Fruit fly (Drosophila melanogaster): Measurements from ENCODE around the gene Pli.

The Pli gene

dm6 chr3R:23878318-23878799, 11.5 kb downstream of the Pli start:
- TF ChIP-seq bsh (GFP tag; optimal IDR thresholded peaks at IDR 0.05), result peak in 1 of 2 experiments; percentile 14
- TF ChIP-seq pzg (GFP tag; optimal IDR thresholded peaks at IDR 0.05), result no peak

DNA sequence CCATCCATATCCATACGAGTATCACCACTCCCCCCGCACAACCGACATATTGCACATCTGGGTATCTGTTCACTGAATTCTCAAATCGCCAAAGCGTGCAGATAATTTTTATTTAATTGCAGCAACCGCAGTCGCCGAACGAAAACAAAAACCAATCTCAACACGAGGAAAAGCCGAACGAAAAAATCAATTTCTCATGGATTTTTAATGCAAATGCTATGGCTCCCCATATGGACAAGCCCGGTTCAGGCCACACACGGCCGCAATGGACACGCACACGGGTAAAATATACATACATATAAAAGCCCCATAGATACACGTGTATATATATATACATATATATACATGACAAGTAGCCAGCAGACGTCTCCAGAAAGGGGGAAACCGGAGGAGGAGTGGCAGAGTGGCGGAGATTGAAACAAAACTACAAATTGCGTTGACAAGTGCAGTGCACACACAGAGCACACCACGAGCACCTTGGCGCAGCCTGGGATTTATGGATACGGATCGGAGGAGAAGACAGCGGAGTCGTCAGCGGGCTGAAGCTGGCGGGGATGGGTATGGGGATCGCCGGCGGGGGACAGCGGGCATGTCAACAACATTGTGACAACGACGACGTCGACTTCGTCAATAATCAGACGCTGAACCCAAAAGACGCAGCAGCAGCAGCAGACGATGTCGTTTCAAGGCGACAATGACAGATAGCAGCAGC, 12.1 kb downstream of the Pli start:
- TF ChIP-seq CG8388 (GFP tag; optimal IDR thresholded peaks at IDR 0.05), result no peak
- TF ChIP-seq esg (GFP tag; conservative IDR thresholded peaks at IDR 0.05), result no peak
- no peak for TF ChIP-seq CG7357 (GFP tag; IDR thresholded peaks at IDR 0.05)
- no peak for TF ChIP-seq kah (GFP tag; optimal IDR thresholded peaks at IDR 0.05)
- no peak for TF ChIP-seq CG3407 (GFP tag; optimal IDR thresholded peaks at IDR 0.05)
- TF ChIP-seq chm (GFP tag; IDR thresholded peaks at IDR 0.05), result no peak
- TF ChIP-seq CG10654 (GFP tag; optimal IDR thresholded peaks at IDR 0.05), result no peak
- no peak for TF ChIP-seq Eip74EF (GFP tag; optimal IDR thresholded peaks at IDR 0.05)
- TF ChIP-seq Pdp1 (GFP tag; optimal IDR thresholded peaks at IDR 0.05), result no peak
- no peak for TF ChIP-seq pum (GFP tag; optimal IDR thresholded peaks at IDR 0.05)
- TF ChIP-seq Ets65A (GFP tag), result no peak
- TF ChIP-seq emc (GFP tag; optimal IDR thresholded peaks at IDR 0.05), result no peak
- peak; percentile 49 for TF ChIP-seq kni (GFP tag; optimal IDR thresholded peaks at IDR 0.05)
- no peak for TF ChIP-seq dpn (GFP tag; optimal IDR thresholded peaks at IDR 0.05)
- no peak for TF ChIP-seq Oaz (GFP tag; IDR thresholded peaks at IDR 0.05)
- TF ChIP-seq Jarid2 (GFP tag; optimal IDR thresholded peaks at IDR 0.05), result no peak
- peak; percentile 40; the same call in 1 of the 2 replicates for TF ChIP-seq Awh (GFP tag; IDR thresholded peaks at IDR 0.05)
- no peak for TF ChIP-seq D19A (tag; optimal IDR thresholded peaks at IDR 0.05)
- no peak for TF ChIP-seq lov (optimal IDR thresholded peaks at IDR 0.05)
- no peak for TF ChIP-seq lov (GFP tag; IDR thresholded peaks at IDR 0.05)
- TF ChIP-seq tgo (GFP tag; IDR thresholded peaks at IDR 0.05), result no peak
- TF ChIP-seq Aef1 (GFP tag; IDR thresholded peaks at IDR 0.05), result no peak
- TF ChIP-seq gcm (GFP tag; optimal IDR thresholded peaks at IDR 0.05), result no peak
- TF ChIP-seq CG6689 (GFP tag; IDR thresholded peaks at IDR 0.05), result no peak
- no peak for TF ChIP-seq GATAe (GFP tag; conservative IDR thresholded peaks at IDR 0.05)
- no peak for TF ChIP-seq H15 (GFP tag; IDR thresholded peaks at IDR 0.05)
- TF ChIP-seq phol (tag; optimal IDR thresholded peaks at IDR 0.05), result no peak
- no peak for TF ChIP-seq tna (GFP tag; IDR thresholded peaks at IDR 0.05; ENCODE audit: partially characterized antibody)
- no peak for TF ChIP-seq eve (GFP tag; optimal IDR thresholded peaks at IDR 0.05)
- peak; percentile 62; the same call in 1 of the 3 replicates for TF ChIP-seq CG2199 (GFP tag; IDR thresholded peaks at IDR 0.05)
- TF ChIP-seq abd-A (tag; optimal IDR thresholded peaks at IDR 0.05), result no peak
- no peak for TF ChIP-seq CG7556 (GFP tag; optimal IDR thresholded peaks at IDR 0.05)
- TF ChIP-seq sug (tag; optimal IDR thresholded peaks at IDR 0.05), result no peak
- TF ChIP-seq ap (GFP tag; IDR thresholded peaks at IDR 0.05), result no peak
- no peak for TF ChIP-seq fd96Cb (tag; optimal IDR thresholded peaks at IDR 0.05)
- no peak for TF ChIP-seq MESR4 (GFP tag; optimal IDR thresholded peaks at IDR 0.05)
- no peak for TF ChIP-seq CG8924 (tag; optimal IDR thresholded peaks at IDR 0.05)
- no peak for TF ChIP-seq Fer1 (GFP tag; optimal IDR thresholded peaks at IDR 0.05)
- TF ChIP-seq cg (GFP tag; optimal IDR thresholded peaks at IDR 0.05), result peak; percentile 28
- TF ChIP-seq sens (GFP tag), result peak; percentile 22
- TF ChIP-seq Myb (GFP tag; optimal IDR thresholded peaks at IDR 0.05), result no peak
- TF ChIP-seq CG6765 (GFP tag; optimal IDR thresholded peaks at IDR 0.05), result no peak
- TF ChIP-seq Sry-δ (GFP tag; optimal IDR thresholded peaks at IDR 0.05), result no peak
- TF ChIP-seq otp (GFP tag; IDR thresholded peaks at IDR 0.05), result 0 out of 3 replicates have a peak, but pooled peaks have one; percentile 32
- peak; percentile 20 for TF ChIP-seq CG33557 (GFP tag; optimal IDR thresholded peaks at IDR 0.05)
- no peak for TF ChIP-seq CG3847 (GFP tag; IDR thresholded peaks at IDR 0.05)

All from whole organism, embryonic.